Worm (Caenorhabditis elegans) whole organism, young adult: ENCODE measurements around the gene hlh-14.

ENCODE experiments used
- F22D6.2 ChIP-seq: sonication (generic microtip); optimal IDR thresholded peaks from 2 replicates; lab custom pipeline; 2016; ENCODE audit warnings: mild to moderate bottlenecking, missing genetic modification characterization, missing compliant biosample characterization
- bed-1 ChIP-seq: fragments of 200-800 bp; sonication (Bioruptor generic); IDR thresholded peaks from 2 replicates; pipeline ENCODE4 v1.3.6; 2022; ENCODE audit warnings: missing genetic modification reagents, missing genetic modification characterization, missing compliant biosample characterization
- hlh-26 ChIP-seq: fragments of 200-800 bp; sonication (Bioruptor generic); conservative IDR thresholded peaks from 2 replicates; pipeline ENCODE4 v1.3.6; 2022; ENCODE audit warnings: missing genetic modification reagents, missing genetic modification characterization, missing compliant biosample characterization
- madf-6 ChIP-seq: fragments of 200-800 bp; sonication (Bioruptor generic); IDR thresholded peaks from 2 replicates; pipeline ENCODE4 v1.3.6; 2022; ENCODE audit warnings: missing genetic modification reagents, missing genetic modification characterization, missing compliant biosample characterization
- mes-4 ChIP-seq: sonication (generic microtip); optimal IDR thresholded peaks from 2 replicates; lab custom pipeline; 2016; ENCODE audit warnings: missing genotype, missing genetic modification characterization, missing compliant biosample characterization
- nhr-90 ChIP-seq: sonication (generic microtip); optimal IDR thresholded peaks from 2 replicates; lab custom pipeline; 2016; ENCODE audit warnings: missing genotype, mild to moderate bottlenecking, missing genetic modification characterization, missing compliant biosample characterization
- ztf-6 ChIP-seq: fragments of 200-800 bp; sonication (Bioruptor generic); IDR thresholded peaks from 2 replicates; pipeline ENCODE4 v1.3.6; 2022; ENCODE audit warnings: missing genetic modification reagents, missing genetic modification characterization, missing compliant biosample characterization

ce11 chrII:5734883-5735282, 3.8 kb downstream of the hlh-14 start:
- TF ChIP-seq bed-1 (GFP tag; lab: Robert Waterston, UW) (no peak), ztf-6 (GFP tag; lab: Robert Waterston, UW) (no peak), nhr-90 (no peak), F22D6.2 (tag; lab: Kevin White, UChicago) (no peak), madf-6 (GFP tag; lab: Robert Waterston, UW) (no peak), mes-4 (no peak), hlh-26 (no peak)
